Fruit fly (Drosophila melanogaster) whole organism: ENCODE data around the gene CG7530.

Source experiments
- CG8478 ChIP-seq: fragments of >200 bp; optimal IDR thresholded peaks from 2 replicates; lab custom pipeline; 2018; ENCODE audit warnings: inconsistent platforms
- EcR ChIP-seq, 2 experiments: fragments of >200 bp; optimal IDR thresholded peaks; 2 replicates each; lab custom pipeline; 2017; ENCODE audit warnings: missing biosample characterization in 2 of 2, missing genetic modification characterization in 2 of 2, missing genetic modification reagents in 2 of 2

DNA sequence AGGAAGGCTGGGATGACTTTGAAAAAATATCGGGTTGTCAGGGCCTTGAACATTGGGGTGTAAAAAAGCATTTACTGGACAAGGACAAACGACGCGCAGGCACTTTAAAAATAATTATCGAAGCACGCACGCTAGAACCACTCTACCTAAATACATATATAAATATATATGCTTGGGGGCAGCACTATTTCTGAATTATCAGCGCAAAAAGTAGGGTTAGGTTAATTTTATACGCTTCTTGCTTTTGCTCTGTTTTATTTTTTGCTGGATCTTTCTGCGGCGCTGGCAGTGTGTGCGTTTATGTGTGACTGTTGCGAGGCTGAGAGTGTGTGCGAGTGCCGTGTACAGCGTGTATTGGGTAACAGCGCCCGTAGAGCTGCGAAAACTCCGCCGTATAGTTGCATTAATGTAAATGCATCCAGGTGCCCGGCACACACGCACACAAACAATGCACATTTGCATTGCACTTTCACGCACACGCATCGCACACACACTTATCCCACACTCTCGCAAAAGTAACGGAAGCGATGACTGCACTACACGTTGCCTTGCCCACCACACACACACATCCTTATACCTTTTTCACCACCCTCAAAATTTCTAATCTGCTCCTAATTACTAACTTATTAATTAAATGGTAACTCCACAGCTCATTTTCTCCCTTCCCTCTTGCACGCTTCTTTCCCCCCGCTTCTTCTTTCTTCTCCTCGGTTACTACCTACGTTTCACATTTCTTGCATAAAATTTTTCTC is 8.4 kb upstream of the CG7530 start:
- TF ChIP-seq CG8478 (lab: Kevin White, UChicago) (no peak), EcR (GFP tag; optimal IDR thresholded peaks at IDR 0.05; lab: Kevin White, UChicago) (no peak)
